Fruit fly (Drosophila melanogaster): ENCODE data around the gene gammaSnap2.

Gene gammaSnap2

dm6 chr3R:10153957-10154685 lies 32.9 kb upstream of the gammaSnap2 start (continued):
- 0 out of 2 replicates have a peak, but pooled peaks have one; percentile 21 for TF ChIP-seq ttk (GFP tag; IDR thresholded peaks at IDR 0.05)
- no peak for TF ChIP-seq GATAe (GFP tag; conservative IDR thresholded peaks at IDR 0.05)
- TF ChIP-seq luna (GFP tag; optimal IDR thresholded peaks at IDR 0.05) = no peak
- no peak for TF ChIP-seq CG3838 (GFP tag; optimal IDR thresholded peaks at IDR 0.05)
- TF ChIP-seq inv (GFP tag; IDR thresholded peaks at IDR 0.05; ENCODE audit: partially characterized antibody) = no peak
- peak; percentile 10 to 27 for TF ChIP-seq dpn (GFP tag; optimal IDR thresholded peaks at IDR 0.05)
- TF ChIP-seq Pdp1 (GFP tag; optimal IDR thresholded peaks at IDR 0.05) = peak in 1 of 2 experiments; percentile 23
- TF ChIP-seq sim (GFP tag; IDR thresholded peaks at IDR 0.05) = no peak
- peak; percentile 19; the same call in 1 of the 2 replicates for TF ChIP-seq seq (GFP tag; IDR thresholded peaks at IDR 0.05)
- peak; percentile 15 for TF ChIP-seq lilli (GFP tag; optimal IDR thresholded peaks at IDR 0.05)
- no peak for TF ChIP-seq CG10654 (GFP tag; optimal IDR thresholded peaks at IDR 0.05)
- TF ChIP-seq CG14965 (GFP tag; optimal IDR thresholded peaks at IDR 0.05; ENCODE audit: borderline replicate concordance) = no peak
- no peak for TF ChIP-seq MTF-1 (GFP tag; optimal IDR thresholded peaks at IDR 0.05; ENCODE audit: borderline replicate concordance)
- TF ChIP-seq CG6689 (GFP tag; IDR thresholded peaks at IDR 0.05) = peak; percentile 48
- TF ChIP-seq CG17568 (GFP tag; optimal IDR thresholded peaks at IDR 0.05) = no peak
- no peak for TF ChIP-seq trem (tag; optimal IDR thresholded peaks at IDR 0.05)
- peak; percentile 15 for TF ChIP-seq CG12219 (GFP tag; optimal IDR thresholded peaks at IDR 0.05)
- TF ChIP-seq Fer3 (tag; optimal IDR thresholded peaks at IDR 0.05) = no peak
- TF ChIP-seq CG8944 (GFP tag; optimal IDR thresholded peaks at IDR 0.05) = no peak
- no peak for TF ChIP-seq CG18764 (GFP tag; optimal IDR thresholded peaks at IDR 0.05)
- TF ChIP-seq CG17829 (tag; optimal IDR thresholded peaks at IDR 0.05) = no peak
- peak; percentile 53 for TF ChIP-seq Med (GFP tag)
- peak; percentile 16 for TF ChIP-seq CG8089 (GFP tag; optimal IDR thresholded peaks at IDR 0.05)
- TF ChIP-seq pum (GFP tag; optimal IDR thresholded peaks at IDR 0.05) = peak; percentile 20

dm6 chr3R:10151830-10152513 lies 30.8 kb upstream of the gammaSnap2 start, which contains the start of gene CG34303:
Gene CG34303, minus strand, starts transcription at chr3R:10151880.
- TF ChIP-seq chn (GFP tag; optimal IDR thresholded peaks at IDR 0.05) (no peak), CG16813 (GFP tag; IDR thresholded peaks at IDR 0.05; ENCODE audit: partially characterized antibody) (peak; percentile 56; the same call in 2 of the 3 replicates), Xbp1 (GFP tag; optimal IDR thresholded peaks at IDR 0.05) (no peak), pfk (GFP tag; optimal IDR thresholded peaks at IDR 0.05) (no peak), Gsc (GFP tag; IDR thresholded peaks at IDR 0.05) (no peak), sens (GFP tag) (peak; percentile 51), CG18011 (GFP tag; optimal IDR thresholded peaks at IDR 0.05) (no peak), Tbp (GFP tag; optimal IDR thresholded peaks at IDR 0.05) (no peak), CG15011 (GFP tag; optimal IDR thresholded peaks at IDR 0.05) (no peak), CG6791 (GFP tag; IDR thresholded peaks at IDR 0.05; ENCODE audit: partially characterized antibody) (no peak), fd64A (GFP tag; optimal IDR thresholded peaks at IDR 0.05) (no peak), CG14860 (GFP tag; IDR thresholded peaks at IDR 0.05; ENCODE audit: partially characterized antibody) (peak; percentile 67), ttk (GFP tag; IDR thresholded peaks at IDR 0.05) (no peak), CTCF (GFP tag; optimal IDR thresholded peaks at IDR 0.05) (no peak), Antp (GFP tag; optimal IDR thresholded peaks at IDR 0.05) (no peak), nerfin-2 (GFP tag; IDR thresholded peaks at IDR 0.05; ENCODE audit: partially characterized antibody) (peak; percentile 40), exex (tag; optimal IDR thresholded peaks at IDR 0.05) (no peak), HLH4C (GFP tag; IDR thresholded peaks at IDR 0.05; ENCODE audit: partially characterized antibody) (peak; percentile 69), chm (GFP tag; IDR thresholded peaks at IDR 0.05) (no peak), C15 (GFP tag; IDR thresholded peaks at IDR 0.05) (no peak), CG15696 (tag; optimal IDR thresholded peaks at IDR 0.05) (no peak), HmgZ (tag; optimal IDR thresholded peaks at IDR 0.05) (no peak), CG42726 (GFP tag; IDR thresholded peaks at IDR 0.05; ENCODE audit: partially characterized antibody) (no peak), CG11695 (GFP tag; IDR thresholded peaks at IDR 0.05) (no peak), Scr (GFP tag; IDR thresholded peaks at IDR 0.05; ENCODE audit: partially characterized antibody) (peak; percentile 29)

Data from whole organism, embryonic.